Fruit fly (Drosophila melanogaster) whole organism, embryonic: Measurements from ENCODE around the gene CG45544.

Source experiments
- Abd-B ChIP-seq: fragments of 200-800 bp; sonication (Bioruptor generic); optimal IDR thresholded peaks from 2 replicates; lab custom pipeline; 2018; ENCODE audit warnings: missing biosample characterization, mild to moderate bottlenecking, missing genetic modification characterization, moderate library complexity
- Atf6 ChIP-seq: fragments of 200-800 bp; sonication (Bioruptor generic); IDR thresholded peaks from 2 replicates; pipeline ENCODE4 v1.3.6; 2022; ENCODE audit warnings: missing biosample characterization, missing genetic modification characterization
- CG11696 ChIP-seq: fragments of 200-800 bp; sonication (Bioruptor generic); IDR thresholded peaks from 2 replicates; pipeline ENCODE4 v1.3.6; 2022; ENCODE audit warnings: missing biosample characterization, missing genetic modification characterization
- CG11723 ChIP-seq: fragments of 200-800 bp; sonication (Bioruptor generic); optimal IDR thresholded peaks from 2 replicates; lab custom pipeline; 2017; ENCODE audit warnings: missing biosample characterization, mild to moderate bottlenecking, missing genetic modification characterization
- CG12104 ChIP-seq: fragments of 200-800 bp; sonication (Bioruptor generic); optimal IDR thresholded peaks from 3 replicates; lab custom pipeline; 2016; ENCODE audit warnings: missing biosample characterization, missing genetic modification characterization
- CG12155 ChIP-seq: fragments of 200-800 bp; sonication (Bioruptor generic); optimal IDR thresholded peaks from 3 replicates; lab custom pipeline; 2016; ENCODE audit warnings: missing biosample characterization, missing genetic modification characterization
- CG15269 ChIP-seq: fragments of 200-800 bp; sonication (Bioruptor generic); optimal IDR thresholded peaks from 2 replicates; lab custom pipeline; 2018; ENCODE audit warnings: missing biosample characterization, mild to moderate bottlenecking, missing genetic modification characterization, moderate library complexity
- CG15601 ChIP-seq: fragments of 200-800 bp; sonication (Bioruptor generic); optimal IDR thresholded peaks from 3 replicates; lab custom pipeline; 2019; ENCODE audit warnings: missing biosample characterization, mild to moderate bottlenecking, missing genetic modification characterization, moderate library complexity
- CG17829 ChIP-seq: fragments of 200-800 bp; optimal IDR thresholded peaks from 2 replicates; lab custom pipeline; 2019; ENCODE audit warnings: missing biosample characterization, mild to moderate bottlenecking, missing genetic modification characterization, moderate library complexity
- CG18476 ChIP-seq: fragments of 200-800 bp; sonication (Bioruptor generic); optimal IDR thresholded peaks from 2 replicates; lab custom pipeline; 2016; ENCODE audit warnings: missing biosample characterization, mild to moderate bottlenecking, missing genetic modification characterization
- CG3065 ChIP-seq: fragments of 200-800 bp; sonication (Bioruptor generic); optimal IDR thresholded peaks from 2 replicates; lab custom pipeline; 2016; ENCODE audit warnings: missing biosample characterization, missing genetic modification characterization
- CG32767 ChIP-seq: fragments of 200-800 bp; sonication (Bioruptor generic); IDR thresholded peaks from 2 replicates; pipeline ENCODE4 v1.3.6; 2022; ENCODE audit warnings: missing biosample characterization, missing genetic modification characterization
- CG33213 ChIP-seq: fragments of 200-800 bp; sonication (Bioruptor generic); optimal IDR thresholded peaks from 3 replicates; lab custom pipeline; 2016; ENCODE audit warnings: missing biosample characterization, missing genetic modification characterization
- CG34422 ChIP-seq: fragments of 200-800 bp; sonication (Bioruptor generic); IDR thresholded peaks from 3 replicates; pipeline ENCODE4 v1.3.6; 2022; ENCODE audit warnings: missing biosample characterization, missing genetic modification characterization
- CG4730 ChIP-seq: fragments of 200-800 bp; sonication (Bioruptor generic); IDR thresholded peaks from 2 replicates; pipeline ENCODE4 v1.3.6; 2022; ENCODE audit warnings: missing biosample characterization, missing genetic modification characterization
- CG4820 ChIP-seq: fragments of 200-800 bp; sonication (Bioruptor generic); optimal IDR thresholded peaks from 3 replicates; lab custom pipeline; 2016; ENCODE audit warnings: missing biosample characterization, missing genetic modification characterization
- CG5953 ChIP-seq: fragments of 200-800 bp; sonication (Bioruptor generic); IDR thresholded peaks from 2 replicates; pipeline ENCODE4 v1.3.6; 2022; ENCODE audit warnings: missing biosample characterization, missing genetic modification characterization
- CG6683 ChIP-seq: fragments of 200-800 bp; sonication (Bioruptor generic); optimal IDR thresholded peaks from 2 replicates; lab custom pipeline; 2017; ENCODE audit warnings: missing biosample characterization, mild to moderate bottlenecking, missing genetic modification characterization, missing genetic modification reagents
- CG6813 ChIP-seq: fragments of 200-800 bp; sonication (Bioruptor generic); optimal IDR thresholded peaks from 2 replicates; lab custom pipeline; 2017; ENCODE audit warnings: missing biosample characterization, missing genetic modification characterization, mild to moderate bottlenecking, moderate library complexity, missing genetic modification reagents
- CG7987 ChIP-seq: fragments of 200-800 bp; sonication (Bioruptor generic); optimal IDR thresholded peaks from 2 replicates; lab custom pipeline; 2018; ENCODE audit warnings: missing biosample characterization, mild to moderate bottlenecking, missing genetic modification characterization, moderate library complexity
- CG8765 ChIP-seq: fragments of 200-800 bp; sonication (Bioruptor generic); IDR thresholded peaks from 2 replicates; pipeline ENCODE4 v1.3.6; 2022; ENCODE audit warnings: missing biosample characterization, missing genetic modification characterization
- CG9609 ChIP-seq: fragments of 200-800 bp; sonication (Bioruptor generic); optimal IDR thresholded peaks from 3 replicates; lab custom pipeline; 2016; ENCODE audit warnings: missing biosample characterization, missing genetic modification characterization
- Drgx ChIP-seq: fragments of 200-800 bp; sonication (Bioruptor generic); IDR thresholded peaks from 2 replicates; pipeline ENCODE4 v1.3.6; 2022; ENCODE audit warnings: missing biosample characterization, missing genetic modification characterization
- Fer1 ChIP-seq: fragments of 200-800 bp; sonication (Bioruptor generic); optimal IDR thresholded peaks from 2 replicates; lab custom pipeline; 2017; ENCODE audit warnings: missing biosample characterization, mild to moderate bottlenecking, missing genetic modification characterization
- Hsf ChIP-seq: fragments of 200-800 bp; sonication (Bioruptor generic); optimal IDR thresholded peaks from 3 replicates; lab custom pipeline; 2016; ENCODE audit warnings: missing biosample characterization, missing genetic modification characterization
- Rx ChIP-seq: fragments of 200-800 bp; sonication (Bioruptor generic); IDR thresholded peaks from 2 replicates; pipeline ENCODE4 v1.3.6; 2022; ENCODE audit warnings: missing biosample characterization, missing genetic modification characterization
- Spps ChIP-seq: fragments of 200-800 bp; sonication (Bioruptor generic); optimal IDR thresholded peaks from 2 replicates; lab custom pipeline; 2018; ENCODE audit warnings: missing biosample characterization, mild to moderate bottlenecking, missing genetic modification characterization
- btn ChIP-seq: fragments of 200-800 bp; sonication (Bioruptor generic); optimal IDR thresholded peaks from 2 replicates; lab custom pipeline; 2016; ENCODE audit warnings: missing biosample characterization, missing genetic modification characterization
- cas ChIP-seq: fragments of 200-800 bp; sonication (Bioruptor generic); IDR thresholded peaks from 2 replicates; pipeline ENCODE4 v1.3.6; 2022; ENCODE audit warnings: missing biosample characterization, missing genetic modification characterization
- croc ChIP-seq: fragments of 200-800 bp; sonication (Bioruptor generic); conservative IDR thresholded peaks from 3 replicates; pipeline ENCODE4 v1.3.6; 2022; ENCODE audit warnings: missing biosample characterization, missing genetic modification characterization
- da ChIP-seq: fragments of 200-800 bp; sonication (Bioruptor generic); optimal IDR thresholded peaks from 2 replicates; lab custom pipeline; 2016; ENCODE audit warnings: missing biosample characterization, missing genetic modification characterization
- eve ChIP-seq, 2 experiments: fragments of >200 bp; optimal IDR thresholded peaks; 2 replicates each; lab custom pipeline; 2017; ENCODE audit warnings: missing biosample characterization in 2 of 2, missing genetic modification characterization in 2 of 2
- gcm ChIP-seq: fragments of 200-800 bp; sonication (Bioruptor generic); optimal IDR thresholded peaks from 2 replicates; lab custom pipeline; 2019; ENCODE audit warnings: missing biosample characterization, mild to moderate bottlenecking, missing genetic modification characterization, moderate library complexity
- gfzf ChIP-seq: fragments of 200-800 bp; sonication (Bioruptor generic); optimal IDR thresholded peaks from 2 replicates; lab custom pipeline; 2016; ENCODE audit warnings: missing biosample characterization, mild to moderate bottlenecking, missing genetic modification characterization, moderate library complexity
- grn ChIP-seq: fragments of 200-800 bp; sonication (Bioruptor generic); optimal IDR thresholded peaks from 3 replicates; lab custom pipeline; 2017; ENCODE audit warnings: missing biosample characterization, missing genetic modification characterization
- her ChIP-seq: fragments of 200-800 bp; sonication (Bioruptor generic); optimal IDR thresholded peaks from 2 replicates; lab custom pipeline; 2016; ENCODE audit warnings: missing biosample characterization, missing genetic modification characterization
- hth ChIP-seq: fragments of >200 bp; optimal IDR thresholded peaks from 2 replicates; lab custom pipeline; 2017; ENCODE audit warnings: inconsistent platforms
- jigr1 ChIP-seq: fragments of 200-800 bp; sonication (Bioruptor generic); IDR thresholded peaks from 3 replicates; pipeline ENCODE4 v1.3.6; 2022; ENCODE audit warnings: missing biosample characterization, missing genetic modification characterization
- maf-S ChIP-seq: fragments of 200-800 bp; sonication (Bioruptor generic); optimal IDR thresholded peaks from 2 replicates; lab custom pipeline; 2016; ENCODE audit warnings: missing biosample characterization, missing genetic modification characterization
- nom ChIP-seq: fragments of 200-800 bp; sonication (Bioruptor generic); optimal IDR thresholded peaks from 2 replicates; lab custom pipeline; 2017; ENCODE audit warnings: missing biosample characterization, missing genetic modification characterization, mild to moderate bottlenecking, moderate library complexity, missing genetic modification reagents
- odd ChIP-seq: fragments of 200-800 bp; sonication (Bioruptor generic); optimal IDR thresholded peaks from 2 replicates; lab custom pipeline; 2017; ENCODE audit warnings: missing biosample characterization, mild to moderate bottlenecking, missing genetic modification characterization
- org-1 ChIP-seq: fragments of 200-800 bp; sonication (Bioruptor generic); optimal IDR thresholded peaks from 2 replicates; lab custom pipeline; 2017; ENCODE audit warnings: missing biosample characterization, missing genetic modification characterization
- pfk ChIP-seq: fragments of 200-800 bp; sonication (Bioruptor generic); optimal IDR thresholded peaks from 2 replicates; lab custom pipeline; 2018; ENCODE audit warnings: missing biosample characterization, mild to moderate bottlenecking, missing genetic modification characterization, moderate library complexity
- ranshi ChIP-seq: fragments of 200-800 bp; sonication (Bioruptor generic); IDR thresholded peaks from 2 replicates; pipeline ENCODE4 v1.3.6; 2022; ENCODE audit warnings: missing biosample characterization, missing genetic modification characterization
- sc ChIP-seq, 3 experiments: fragments of >200 bp in 2 of 3; fragments of 200-800 bp in 1 of 3; sonication (Bioruptor generic) in 1 of 3; optimal IDR thresholded peaks; 2 replicates in 2 of 3; 3 replicates in 1 of 3; lab custom pipeline; 2017; ENCODE audit warnings: mild to moderate bottlenecking in 1 of 3, missing biosample characterization in 1 of 3, missing genetic modification characterization in 1 of 3, missing genetic modification reagents in 1 of 3
- schlank ChIP-seq: fragments of 200-800 bp; sonication (Bioruptor generic); optimal IDR thresholded peaks from 2 replicates; lab custom pipeline; 2018; ENCODE audit warnings: missing biosample characterization, mild to moderate bottlenecking, missing genetic modification characterization
- so ChIP-seq: fragments of 200-800 bp; sonication (Bioruptor generic); IDR thresholded peaks from 3 replicates; pipeline ENCODE4 v1.3.6; 2022; ENCODE audit warnings: missing biosample characterization, missing genetic modification characterization
- sug ChIP-seq: fragments of 200-800 bp; optimal IDR thresholded peaks from 2 replicates; lab custom pipeline; 2019; ENCODE audit warnings: missing biosample characterization, mild to moderate bottlenecking, missing genetic modification characterization, moderate library complexity
- tna ChIP-seq: fragments of 200-800 bp; sonication (Bioruptor generic); IDR thresholded peaks from 2 replicates; pipeline ENCODE4 v1.3.6; 2022; ENCODE audit warnings: missing biosample characterization, missing genetic modification characterization; ENCODE audit not compliant: partially characterized antibody
- toy ChIP-seq: fragments of 200-800 bp; sonication (Bioruptor generic); IDR thresholded peaks from 2 replicates; pipeline ENCODE4 v1.3.6; 2022; ENCODE audit warnings: missing biosample characterization, missing genetic modification characterization
- yki ChIP-seq: fragments of >200 bp; optimal IDR thresholded peaks from 3 replicates; lab custom pipeline; 2018

The CG45544 gene

DNA sequence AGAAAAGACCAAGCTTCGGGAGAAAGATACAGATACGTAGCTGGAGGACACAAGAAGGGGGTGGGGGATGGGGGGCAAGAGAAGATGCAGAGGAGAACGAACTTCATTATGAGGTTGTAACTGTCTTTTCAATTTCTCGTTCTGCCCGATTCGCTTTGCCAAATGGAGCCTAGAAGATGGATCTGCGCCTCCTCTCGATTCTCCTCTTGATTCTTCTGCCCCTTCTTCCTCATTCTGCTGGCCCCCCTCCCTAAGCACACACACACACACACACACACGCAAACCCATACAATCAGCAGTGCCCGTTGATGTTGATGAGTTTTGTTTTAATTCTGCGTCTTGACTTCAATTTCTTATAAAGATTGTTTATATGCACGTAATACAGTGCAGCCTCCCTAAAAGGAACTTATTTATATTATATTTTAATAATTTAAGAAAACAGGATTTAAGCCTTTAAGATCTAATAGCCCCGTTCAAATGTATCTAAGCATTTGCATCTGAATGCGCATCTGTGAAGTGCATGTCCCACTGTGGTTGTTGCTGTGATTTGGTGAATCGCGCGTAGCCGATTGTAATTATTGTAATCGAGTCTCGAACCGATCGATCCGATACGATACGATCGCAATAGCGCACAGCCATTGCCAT, 49.2 kb upstream of the CG45544 start (continued):
- TF ChIP-seq grn (GFP tag; lab: Kevin White, UChicago), result peak; percentile 2
- no peak for TF ChIP-seq pfk (GFP tag; lab: Kevin White, UChicago)
- no peak for TF ChIP-seq da (GFP tag; lab: Kevin White, UChicago)
- TF ChIP-seq CG34422 (GFP tag; lab: Robert Waterston, UW), result peak; percentile 71
- TF ChIP-seq nom (GFP tag; lab: Kevin White, UChicago), result peak; percentile 82
- TF ChIP-seq so (GFP tag; lab: Robert Waterston, UW), result peak; percentile 78
- TF ChIP-seq Fer1 (GFP tag; lab: Kevin White, UChicago), result peak; percentile 63
- TF ChIP-seq CG3065, result no peak
- no peak for TF ChIP-seq sc (optimal IDR thresholded peaks at IDR 0.05; lab: Kevin White, UChicago)
- TF ChIP-seq sc (GFP tag; optimal IDR thresholded peaks at IDR 0.05; lab: Kevin White, UChicago), result no peak
- TF ChIP-seq CG33213, result no peak
- TF ChIP-seq CG17829 (tag; lab: Kevin White, UChicago), result peak; percentile 57
- peak; percentile 11 for TF ChIP-seq CG7987 (GFP tag; lab: Kevin White, UChicago)
- TF ChIP-seq Atf6 (GFP tag; lab: Robert Waterston, UW), result peak; percentile 65
- TF ChIP-seq CG12104 (GFP tag; lab: Kevin White, UChicago), result no peak
- peak; percentile 17 for TF ChIP-seq odd
- TF ChIP-seq toy, result no peak
- no peak for TF ChIP-seq CG18476 (GFP tag; lab: Kevin White, UChicago)
- TF ChIP-seq tna (GFP tag; lab: Robert Waterston, UW), result no peak
- TF ChIP-seq gfzf (GFP tag; lab: Kevin White, UChicago), result no peak
- TF ChIP-seq Rx (GFP tag; lab: Robert Waterston, UW), result peak; percentile 41; the same call in 1 of the 2 replicates
- TF ChIP-seq croc (GFP tag; lab: Robert Waterston, UW), result no peak; the same call in 2 of the 3 replicates
- TF ChIP-seq jigr1, result no peak
- peak; percentile 38 for TF ChIP-seq sug
- peak; percentile 20 for TF ChIP-seq CG12155 (GFP tag; lab: Kevin White, UChicago)
- peak; percentile 9 for TF ChIP-seq Hsf (GFP tag; lab: Kevin White, UChicago)
- TF ChIP-seq CG4820 (GFP tag; lab: Kevin White, UChicago), result peak; percentile 20
- no peak for TF ChIP-seq Spps
- TF ChIP-seq CG11696 (GFP tag; lab: Robert Waterston, UW), result peak; percentile 58
- no peak for TF ChIP-seq maf-S (GFP tag; lab: Kevin White, UChicago)
- no peak for TF ChIP-seq CG6683
- TF ChIP-seq org-1 (GFP tag; lab: Kevin White, UChicago), result no peak
- no peak for TF ChIP-seq CG9609 (GFP tag; lab: Kevin White, UChicago)
- no peak for TF ChIP-seq cas (GFP tag; lab: Robert Waterston, UW)
- TF ChIP-seq gcm, result no peak
- TF ChIP-seq btn (GFP tag; lab: Kevin White, UChicago), result no peak
- no peak for TF ChIP-seq eve (GFP tag; optimal IDR thresholded peaks at IDR 0.05; lab: Kevin White, UChicago)
- peak; percentile 75 for TF ChIP-seq Abd-B (GFP tag; lab: Kevin White, UChicago)
- TF ChIP-seq Drgx, result peak; percentile 88
- TF ChIP-seq CG6813 (GFP tag; lab: Kevin White, UChicago), result no peak
- TF ChIP-seq CG32767 (GFP tag; lab: Robert Waterston, UW), result no peak
- peak; percentile 69 for TF ChIP-seq CG4730 (GFP tag; lab: Robert Waterston, UW)
- TF ChIP-seq CG15269 (tag; lab: Kevin White, UChicago), result peak; percentile 86
- no peak for TF ChIP-seq yki (lab: Kevin White, UChicago)
- TF ChIP-seq CG15601 (tag; lab: Kevin White, UChicago), result peak; percentile 35
- peak; percentile 68 for TF ChIP-seq CG5953 (GFP tag; lab: Robert Waterston, UW)
- TF ChIP-seq schlank (tag; lab: Kevin White, UChicago), result peak; percentile 5
- no peak for TF ChIP-seq CG8765 (GFP tag; lab: Robert Waterston, UW)
- no peak for TF ChIP-seq hth (lab: Kevin White, UChicago)
- TF ChIP-seq CG11723, result peak; percentile 24
- TF ChIP-seq her (GFP tag; lab: Kevin White, UChicago), result no peak
- peak; percentile 78 for TF ChIP-seq ranshi
